Fruit fly (Drosophila melanogaster) whole organism, prepupa: ENCODE results near the gene CG13126.
A peak's percentile ranks its signal among the peaks of the same experiment; 100 is the strongest.

Experiments used
- Blimp-1 ChIP-seq: fragments of 200-800 bp; sonication (Bioruptor generic); optimal IDR thresholded peaks from 3 replicates; lab custom pipeline; 2017; ENCODE audit warnings: missing biosample characterization, missing genetic modification characterization, mild to moderate bottlenecking, moderate library complexity, missing genetic modification reagents
- CG3032 ChIP-seq: fragments of 200-800 bp; optimal IDR thresholded peaks from 2 replicates; lab custom pipeline; 2019; ENCODE audit warnings: missing biosample characterization, mild to moderate bottlenecking, missing genetic modification characterization, moderate library complexity
- CG6854 ChIP-seq: fragments of 200-800 bp; sonication (Bioruptor generic); optimal IDR thresholded peaks from 2 replicates; lab custom pipeline; 2017; ENCODE audit warnings: missing biosample characterization, mild to moderate bottlenecking, missing genetic modification characterization
- CG8119 ChIP-seq: fragments of 200-800 bp; sonication (Bioruptor generic); IDR thresholded peaks from 3 replicates; pipeline ENCODE4 v1.3.6; 2022; ENCODE audit warnings: missing biosample characterization, missing genetic modification characterization
- CG9139 ChIP-seq: fragments of 200-800 bp; sonication (Bioruptor generic); optimal IDR thresholded peaks from 3 replicates; lab custom pipeline; 2017; ENCODE audit warnings: missing biosample characterization, mild to moderate bottlenecking, missing genetic modification characterization
- Hr39 ChIP-seq: fragments of 200-800 bp; sonication (Bioruptor generic); optimal IDR thresholded peaks from 2 replicates; lab custom pipeline; 2016; ENCODE audit warnings: missing biosample characterization, missing genetic modification characterization
- OdsH ChIP-seq: fragments of 200-800 bp; sonication (Bioruptor generic); optimal IDR thresholded peaks from 3 replicates; lab custom pipeline; 2016; ENCODE audit warnings: missing biosample characterization, missing genetic modification characterization
- Sox102F ChIP-seq: fragments of 200-800 bp; sonication (Bioruptor generic); optimal IDR thresholded peaks from 2 replicates; lab custom pipeline; 2016; ENCODE audit warnings: missing biosample characterization, mild to moderate bottlenecking, missing genetic modification characterization
- fd59A ChIP-seq: fragments of 200-800 bp; sonication (Bioruptor generic); optimal IDR thresholded peaks from 2 replicates; lab custom pipeline; 2017; ENCODE audit warnings: missing biosample characterization, mild to moderate bottlenecking, missing genetic modification characterization, missing genetic modification reagents
- topi ChIP-seq: fragments of 200-800 bp; sonication (Bioruptor generic); optimal IDR thresholded peaks from 3 replicates; lab custom pipeline; 2016; ENCODE audit warnings: missing biosample characterization, missing genetic modification characterization

- TF ChIP-seq CG9139 (GFP tag; lab: Kevin White, UChicago) (no peak), Hr39 (GFP tag; lab: Kevin White, UChicago) (no peak), Sox102F (no peak), fd59A (GFP tag; lab: Kevin White, UChicago) (no peak), OdsH (GFP tag; lab: Kevin White, UChicago) (no peak), CG6854 (GFP tag; lab: Kevin White, UChicago) (no peak), topi (GFP tag; lab: Kevin White, UChicago) (no peak), CG8119 (GFP tag; lab: Robert Waterston, UW) (no peak), Blimp-1 (GFP tag; lab: Kevin White, UChicago) (no peak), CG3032 (tag; lab: Kevin White, UChicago) (peak; percentile 5)
Measured at dm6 chr2L:9912570-9913260, 41.3 kb downstream of the CG13126 start, which contains the start of the genes Etl1 and Srp54.
